Worm (Caenorhabditis elegans) whole organism, L3 larva: ENCODE data around the gene tomm-70.

Experiments
- R02D3.7 ChIP-seq: fragments of 150-350 bp; optimal IDR thresholded peaks from 2 replicates; lab custom pipeline; 2014; ENCODE audit warnings: missing biosample characterization, missing genetic modification characterization
- ZK546.5 ChIP-seq: sonication (generic microtip); optimal IDR thresholded peaks from 2 replicates; lab custom pipeline; 2017; ENCODE audit warnings: missing biosample characterization, missing genetic modification characterization
- aly-2 ChIP-seq: fragments of 150-350 bp; optimal IDR thresholded peaks from 2 replicates; lab custom pipeline; 2014; ENCODE audit warnings: missing biosample characterization, missing genetic modification characterization
- ama-1 ChIP-seq: fragments of 150-350 bp; optimal IDR thresholded peaks from 2 replicates; lab custom pipeline; 2018
- ceh-16 ChIP-seq: sonication (generic microtip); optimal IDR thresholded peaks from 2 replicates; lab custom pipeline; 2017; ENCODE audit warnings: missing biosample characterization, missing genetic modification characterization
- ceh-28 ChIP-seq: fragments of 150-350 bp; optimal IDR thresholded peaks from 2 replicates; lab custom pipeline; 2014; ENCODE audit warnings: missing biosample characterization, missing genetic modification reagents, missing genetic modification characterization
- ceh-82 ChIP-seq: fragments of 150-350 bp; optimal IDR thresholded peaks from 2 replicates; lab custom pipeline; 2014; ENCODE audit warnings: missing biosample characterization, missing genetic modification characterization
- ceh-9 ChIP-seq: sonication (generic microtip); optimal IDR thresholded peaks from 2 replicates; lab custom pipeline; 2018; ENCODE audit warnings: missing biosample characterization, missing genetic modification characterization
- daf-12 ChIP-seq: fragments of 150-350 bp; optimal IDR thresholded peaks from 2 replicates; lab custom pipeline; 2014; ENCODE audit warnings: missing biosample characterization, missing genetic modification reagents, missing genetic modification characterization
- egl-5 ChIP-seq: fragments of 150-350 bp; optimal IDR thresholded peaks from 2 replicates; lab custom pipeline; 2017; ENCODE audit warnings: missing biosample characterization, missing genetic modification reagents, missing genetic modification characterization, inconsistent platforms
- elt-1 ChIP-seq: fragments of 150-350 bp; optimal IDR thresholded peaks from 2 replicates; lab custom pipeline; 2014; ENCODE audit warnings: missing biosample characterization, missing genetic modification characterization
- elt-2 ChIP-seq: sonication (generic microtip); optimal IDR thresholded peaks from 2 replicates; lab custom pipeline; 2016; ENCODE audit warnings: missing genetic modification reagents, mild to moderate bottlenecking, missing genetic modification characterization, missing compliant biosample characterization
- elt-3 ChIP-seq, 3 experiments: fragments of 150-350 bp in 1 of 3; sonication (generic microtip) in 2 of 3; optimal IDR thresholded peaks; 2 replicates in 2 of 3; 4 replicates in 1 of 3; lab custom pipeline; 2014 to 2017; ENCODE audit warnings: missing biosample characterization in 3 of 3, missing genetic modification characterization in 3 of 3
- eor-1 ChIP-seq, 2 experiments: fragments of 150-350 bp; optimal IDR thresholded peaks; 2 replicates each; lab custom pipeline; 2014 to 2018; ENCODE audit warnings: missing biosample characterization in 2 of 2, missing genetic modification characterization in 2 of 2
- fkh-2 ChIP-seq: fragments of 150-350 bp; optimal IDR thresholded peaks from 2 replicates; lab custom pipeline; 2014; ENCODE audit warnings: missing biosample characterization, missing genetic modification reagents, missing genetic modification characterization
- hmg-11 ChIP-seq: sonication (generic microtip); optimal IDR thresholded peaks from 2 replicates; lab custom pipeline; 2016; ENCODE audit warnings: missing genetic modification characterization, missing compliant biosample characterization
- lin-15B ChIP-seq: fragments of 150-350 bp; optimal IDR thresholded peaks from 2 replicates; lab custom pipeline; 2014; ENCODE audit warnings: missing biosample characterization, missing genetic modification characterization
- lin-39 ChIP-seq: fragments of 150-350 bp; optimal IDR thresholded peaks from 2 replicates; lab custom pipeline; 2018; ENCODE audit warnings: missing biosample characterization, missing genetic modification reagents, missing genetic modification characterization
- mml-1 ChIP-seq: fragments of 150-350 bp; sonication (generic microtip); optimal IDR thresholded peaks from 3 replicates; lab custom pipeline; 2014; ENCODE audit warnings: missing biosample characterization, missing genetic modification characterization
- nfya-1 ChIP-seq: sonication (generic microtip); optimal IDR thresholded peaks from 2 replicates; lab custom pipeline; 2017; ENCODE audit warnings: missing genetic modification characterization, mild to moderate bottlenecking, missing compliant biosample characterization, antibody characterized with exemption, moderate library complexity; ENCODE audit not compliant: insufficient read depth
- nhr-12 ChIP-seq: fragments of 150-350 bp; optimal IDR thresholded peaks from 2 replicates; lab custom pipeline; 2014; ENCODE audit warnings: missing biosample characterization, missing genetic modification characterization
- nhr-23 ChIP-seq: fragments of 150-350 bp; optimal IDR thresholded peaks from 2 replicates; lab custom pipeline; 2014; ENCODE audit warnings: missing biosample characterization, missing genetic modification reagents, missing genetic modification characterization
- nhr-237 ChIP-seq: fragments of 150-350 bp; optimal IDR thresholded peaks from 2 replicates; lab custom pipeline; 2014; ENCODE audit warnings: missing biosample characterization, missing genetic modification characterization
- nhr-25 ChIP-seq: sonication (generic microtip); optimal IDR thresholded peaks from 2 replicates; lab custom pipeline; 2017; ENCODE audit warnings: missing biosample characterization, missing genetic modification characterization
- nhr-28 ChIP-seq: fragments of 150-350 bp; optimal IDR thresholded peaks from 2 replicates; lab custom pipeline; 2014; ENCODE audit warnings: missing biosample characterization, missing genetic modification characterization
- nhr-43 ChIP-seq: sonication (generic microtip); optimal IDR thresholded peaks from 2 replicates; lab custom pipeline; 2016; ENCODE audit warnings: mild to moderate bottlenecking, missing genetic modification characterization, missing compliant biosample characterization; ENCODE audit not compliant: poor library complexity, severe bottlenecking
- nhr-76 ChIP-seq: fragments of 150-350 bp; sonication (generic microtip); optimal IDR thresholded peaks from 5 replicates; lab custom pipeline; 2014; ENCODE audit warnings: missing biosample characterization, missing genetic modification characterization
- nhr-77 ChIP-seq: fragments of 150-350 bp; optimal IDR thresholded peaks from 2 replicates; lab custom pipeline; 2014; ENCODE audit warnings: missing biosample characterization, missing genetic modification characterization
- pha-4 ChIP-seq: fragments of 150-350 bp; optimal IDR thresholded peaks from 2 replicates; lab custom pipeline; 2014; ENCODE audit warnings: missing biosample characterization, missing genetic modification reagents, missing genetic modification characterization
- pqm-1 ChIP-seq: fragments of 150-350 bp; optimal IDR thresholded peaks from 2 replicates; lab custom pipeline; 2017; ENCODE audit warnings: missing biosample characterization, missing genetic modification characterization, inconsistent platforms
- skn-1 ChIP-seq: fragments of 150-350 bp; optimal IDR thresholded peaks from 2 replicates; lab custom pipeline; 2014; ENCODE audit warnings: missing biosample characterization, missing genetic modification characterization
- tbx-2 ChIP-seq: sonication (generic microtip); optimal IDR thresholded peaks from 2 replicates; lab custom pipeline; 2016; ENCODE audit warnings: mild to moderate bottlenecking, missing genetic modification characterization, missing compliant biosample characterization
- unc-39 ChIP-seq: sonication (generic microtip); optimal IDR thresholded peaks from 4 replicates; lab custom pipeline; 2017; ENCODE audit warnings: missing biosample characterization, missing genetic modification characterization
- unc-62 ChIP-seq: fragments of 150-350 bp; sonication (generic microtip); optimal IDR thresholded peaks from 4 replicates; lab custom pipeline; 2014; ENCODE audit warnings: missing biosample characterization, missing genetic modification reagents, missing genetic modification characterization
- zag-1 ChIP-seq: fragments of 150-350 bp; optimal IDR thresholded peaks from 2 replicates; lab custom pipeline; 2014; ENCODE audit warnings: missing biosample characterization, missing genetic modification characterization
- ztf-11 ChIP-seq: fragments of 150-350 bp; optimal IDR thresholded peaks from 2 replicates; lab custom pipeline; 2014; ENCODE audit warnings: missing biosample characterization, missing genetic modification characterization
- ztf-4 ChIP-seq: fragments of 150-350 bp; optimal IDR thresholded peaks from 2 replicates; lab custom pipeline; 2014; ENCODE audit warnings: missing biosample characterization, missing genetic modification characterization

Gene tomm-70

DNA sequence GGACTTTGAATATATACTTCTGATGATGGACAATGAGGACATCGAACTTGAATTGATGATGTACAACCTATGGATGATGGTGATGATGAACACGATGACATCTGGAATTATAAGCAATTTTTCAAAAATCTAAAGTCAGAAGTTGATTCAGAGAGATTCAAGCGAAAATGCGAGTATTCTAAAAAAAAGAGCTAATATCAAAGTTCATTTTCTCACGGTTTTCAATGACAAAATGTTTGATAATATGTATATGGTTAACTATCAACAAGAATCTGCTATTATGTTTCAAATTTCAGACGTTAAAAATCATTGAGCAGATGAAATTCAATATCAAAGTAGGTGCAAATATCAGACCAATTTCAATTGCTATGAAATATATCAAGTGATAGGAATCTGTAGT, 25.4 kb upstream of the tomm-70 start, which contains the start of gene K02D10.4:
Gene K02D10.4 (minus strand): TSS at position 101 of the 400 bp plus-strand sequence.
- TF ChIP-seq daf-12 (tag; lab: Kevin White, UChicago): no peak
- no peak for TF ChIP-seq nhr-237
- no peak for TF ChIP-seq nhr-28
- no peak for TF ChIP-seq skn-1 (tag; lab: Kevin White, UChicago)
- TF ChIP-seq mml-1: no peak

DNA sequence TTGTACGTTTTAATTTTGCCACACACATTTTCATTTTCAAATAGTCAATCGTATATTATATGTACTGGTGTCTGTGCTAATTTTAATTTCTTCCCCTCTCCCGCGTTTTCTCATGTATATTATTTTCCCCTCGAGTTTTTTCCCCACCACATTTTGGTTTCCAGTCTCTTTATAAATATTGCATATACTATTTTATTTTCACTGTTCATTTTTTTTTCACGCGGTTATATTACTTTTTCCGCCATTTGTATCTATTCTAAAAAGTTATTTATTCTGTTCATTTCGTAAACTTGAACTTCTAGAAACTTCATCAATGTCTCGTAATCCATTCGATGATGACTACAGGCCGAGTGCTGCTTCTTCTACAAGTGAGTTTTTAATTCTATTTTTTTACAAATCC, 21.4 kb upstream of the tomm-70 start, which contains the start of gene snap-29:
Gene snap-29 (plus strand): TSS at position 301 of the 400 bp plus-strand sequence.
- TF ChIP-seq nhr-77 (tag; lab: Kevin White, UChicago): no peak
- TF ChIP-seq elt-3 (tag; optimal IDR thresholded peaks at IDR 0.05; lab: Kevin White, UChicago): no peak
- no peak for TF ChIP-seq pqm-1 (tag; lab: Kevin White, UChicago)
- no peak for TF ChIP-seq nhr-12 (tag; lab: Kevin White, UChicago)
- no peak for TF ChIP-seq unc-62
- no peak for TF ChIP-seq hmg-11
- TF ChIP-seq lin-15B (tag; lab: Kevin White, UChicago): no peak
- no peak for TF ChIP-seq lin-39 (tag; lab: Kevin White, UChicago)
- no peak for TF ChIP-seq unc-39 (tag; lab: Kevin White, UChicago)
- no peak for TF ChIP-seq R02D3.7 (tag; lab: Kevin White, UChicago)
- no peak for TF ChIP-seq zag-1
- TF ChIP-seq nhr-28: no peak
- TF ChIP-seq nhr-25 (tag; lab: Kevin White, UChicago): no peak
- TF ChIP-seq ceh-82 (tag; lab: Kevin White, UChicago): no peak
- TF ChIP-seq aly-2 (tag; lab: Kevin White, UChicago): no peak
- TF ChIP-seq egl-5 (tag; lab: Kevin White, UChicago): no peak
- no peak for TF ChIP-seq pha-4 (tag; lab: Kevin White, UChicago)
- TF ChIP-seq nhr-23 (tag; lab: Kevin White, UChicago): no peak
- no peak for TF ChIP-seq elt-2
- TF ChIP-seq nhr-43 (tag; lab: Kevin White, UChicago): no peak

DNA sequence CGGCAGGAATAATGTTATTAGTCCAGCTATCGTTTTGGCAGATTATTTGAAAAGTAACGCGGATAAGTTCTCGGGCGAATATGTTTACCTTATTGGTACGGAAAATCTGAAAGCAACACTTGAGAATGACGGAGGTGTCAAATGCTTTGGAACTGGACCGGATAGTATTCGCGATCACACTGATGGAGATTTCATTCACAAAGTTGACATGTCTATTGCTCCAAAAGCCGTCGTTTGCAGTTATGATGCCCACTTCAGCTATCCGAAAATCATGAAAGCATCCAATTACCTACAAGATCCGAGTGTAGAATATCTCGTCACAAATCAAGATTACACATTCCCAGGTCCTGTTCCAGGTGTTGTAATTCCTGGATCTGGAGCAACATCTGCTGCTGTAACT, 18.8 kb upstream of the tomm-70 start:
- TF ChIP-seq mml-1 (no peak), nfya-1 (no peak), elt-1 (tag; lab: Kevin White, UChicago) (no peak), eor-1 (tag; optimal IDR thresholded peaks at IDR 0.05; lab: Kevin White, UChicago) (no peak), nhr-77 (tag; lab: Kevin White, UChicago) (no peak), R02D3.7 (tag; lab: Kevin White, UChicago) (no peak), nhr-76 (tag; lab: Kevin White, UChicago) (no peak), ceh-9 (tag; lab: Kevin White, UChicago) (no peak), tbx-2 (tag; lab: Kevin White, UChicago) (no peak), nhr-23 (tag; lab: Kevin White, UChicago) (no peak), skn-1 (tag; lab: Kevin White, UChicago) (no peak), fkh-2 (tag; lab: Kevin White, UChicago) (no peak)

DNA sequence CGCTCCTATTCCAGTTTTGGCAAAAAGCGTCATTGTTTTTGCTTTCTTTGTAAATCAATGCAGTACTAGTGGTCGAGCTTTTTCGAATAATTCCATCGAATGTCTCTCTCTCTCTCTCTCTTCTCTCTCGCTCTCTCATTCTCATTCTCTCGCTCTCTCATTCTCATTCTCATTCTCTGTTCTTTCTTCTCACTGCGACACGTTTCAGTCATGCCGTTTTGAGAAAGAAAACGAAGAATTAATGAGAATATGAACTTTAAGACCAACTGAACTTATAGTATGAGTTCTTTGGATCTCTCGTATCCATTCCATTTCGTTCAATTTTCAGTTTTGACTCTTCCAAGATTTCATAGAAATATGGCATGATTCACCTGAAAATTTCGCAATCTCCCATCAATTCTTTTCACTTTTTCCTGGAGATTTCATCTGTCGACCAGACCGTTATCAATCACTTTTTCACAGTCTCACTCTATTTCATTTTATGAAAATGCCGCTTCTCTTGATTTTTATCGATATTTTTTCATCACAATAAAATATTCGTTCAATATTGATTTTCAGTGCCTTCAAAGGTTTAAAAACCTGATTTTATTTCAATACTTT, 18.0 kb upstream of the tomm-70 start:
- TF ChIP-seq elt-2 (peak; percentile 11), nhr-237 (no peak), egl-5 (tag; lab: Kevin White, UChicago) (peak; percentile 9)

DNA sequence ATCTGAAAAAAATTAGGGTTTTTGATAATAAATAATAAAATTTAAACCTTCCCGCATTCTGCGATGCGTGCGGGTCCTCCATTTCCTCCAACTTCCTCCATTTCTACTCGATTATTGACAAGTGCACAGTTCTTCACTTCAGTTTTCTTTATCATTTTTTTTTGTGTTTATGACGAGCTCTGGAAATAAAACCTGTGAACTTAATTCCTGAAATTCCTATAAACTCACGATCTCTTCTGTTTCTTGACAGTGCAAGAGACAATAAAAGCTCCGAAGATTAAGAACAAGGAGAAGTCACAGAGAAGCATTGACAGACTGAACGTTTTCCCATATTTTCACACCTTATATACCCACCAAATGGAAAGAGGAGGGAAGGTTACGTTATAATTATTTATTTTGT, 17.3 kb upstream of the tomm-70 start, which contains the start of gene K02D10.3:
Gene K02D10.3 (minus strand): TSS at position 101 of the 400 bp plus-strand sequence.
- TF ChIP-seq ceh-28: no peak
- TF ChIP-seq elt-1 (tag; lab: Kevin White, UChicago): no peak
- no peak for TF ChIP-seq nhr-76 (tag; lab: Kevin White, UChicago)
- no peak for TF ChIP-seq aly-2 (tag; lab: Kevin White, UChicago)
- TF ChIP-seq egl-5 (tag; lab: Kevin White, UChicago): no peak
- no peak for TF ChIP-seq lin-15B (tag; lab: Kevin White, UChicago)
- no peak for TF ChIP-seq zag-1
- TF ChIP-seq ztf-11 (tag; lab: Kevin White, UChicago): no peak
- TF ChIP-seq nhr-77 (tag; lab: Kevin White, UChicago): no peak
- no peak for TF ChIP-seq ceh-16
- no peak for TF ChIP-seq ztf-4 (tag; lab: Kevin White, UChicago)
- TF ChIP-seq eor-1 (tag; optimal IDR thresholded peaks at IDR 0.05; lab: Kevin White, UChicago): no peak
- TF ChIP-seq ZK546.5: no peak
- no peak for TF ChIP-seq pqm-1 (tag; lab: Kevin White, UChicago)
- TF ChIP-seq ama-1 (lab: Kevin White, UChicago): no peak
- TF ChIP-seq nhr-43 (tag; lab: Kevin White, UChicago): no peak
- TF ChIP-seq fkh-2 (tag; lab: Kevin White, UChicago): no peak
